Worm (Caenorhabditis elegans) whole organism, late embryonic: Measurements from ENCODE around the gene btb-11.

Experiments
- elt-2 ChIP-seq: sonication (generic microtip); optimal IDR thresholded peaks from 2 replicates; lab custom pipeline; 2016; ENCODE audit warnings: missing genetic modification reagents, missing genetic modification characterization, missing compliant biosample characterization
- hlh-6 ChIP-seq: sonication (generic microtip); optimal IDR thresholded peaks from 2 replicates; lab custom pipeline; 2016; ENCODE audit warnings: missing genotype, missing genetic modification characterization, missing compliant biosample characterization
- nhr-11 ChIP-seq: fragments of 150-350 bp; optimal IDR thresholded peaks from 2 replicates; lab custom pipeline; 2014; ENCODE audit warnings: missing biosample characterization, missing genetic modification characterization
- pag-3 ChIP-seq: sonication (generic microtip); optimal IDR thresholded peaks from 2 replicates; lab custom pipeline; 2016; ENCODE audit warnings: missing compliant biosample characterization, missing genetic modification characterization, borderline replicate concordance
- pax-1 ChIP-seq: fragments of 150-350 bp; optimal IDR thresholded peaks from 2 replicates; lab custom pipeline; 2014; ENCODE audit warnings: missing biosample characterization, missing genetic modification characterization
- unc-55 ChIP-seq: sonication (generic microtip); optimal IDR thresholded peaks from 2 replicates; lab custom pipeline; 2017; ENCODE audit warnings: missing biosample characterization, missing genetic modification reagents, missing genetic modification characterization

DNA sequence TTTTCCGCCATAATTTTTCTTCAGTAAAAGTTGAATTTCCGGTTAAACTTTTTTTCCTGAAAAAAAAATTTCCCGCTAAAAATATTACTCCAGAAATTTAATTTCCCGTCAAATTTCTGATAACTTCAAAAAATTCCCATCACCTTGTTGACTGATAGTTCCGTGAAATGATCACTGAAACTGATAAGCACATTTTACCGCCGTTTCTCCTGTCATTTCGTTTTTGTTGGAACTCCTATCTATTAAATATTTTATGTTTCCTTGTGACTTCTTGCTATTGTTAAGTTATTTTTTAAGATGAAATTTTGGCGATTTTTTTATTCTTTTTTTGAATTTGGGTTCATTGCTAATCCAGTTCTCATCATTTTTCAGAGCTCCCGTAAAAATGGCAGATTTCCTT, 4.0 kb upstream of the btb-11 start, which contains the start of gene math-34:
- TF ChIP-seq pag-3 (no peak), nhr-11 (tag; lab: Kevin White, UChicago) (no peak), unc-55 (GFP tag; lab: Kevin White, UChicago) (no peak), elt-2 (no peak), pax-1 (tag; lab: Kevin White, UChicago) (no peak), hlh-6 (tag; lab: Kevin White, UChicago) (no peak)
